Worm (Caenorhabditis elegans) whole organism, L3 larva: ENCODE measurements around the gene ZC204.12.

Source experiments
- R02D3.7 ChIP-seq: fragments of 150-350 bp; optimal IDR thresholded peaks from 2 replicates; lab custom pipeline; 2014; ENCODE audit warnings: missing biosample characterization, missing genetic modification characterization
- aly-2 ChIP-seq: fragments of 150-350 bp; optimal IDR thresholded peaks from 2 replicates; lab custom pipeline; 2014; ENCODE audit warnings: missing biosample characterization, missing genetic modification characterization
- ama-1 ChIP-seq: fragments of 150-350 bp; optimal IDR thresholded peaks from 2 replicates; lab custom pipeline; 2018
- ceh-16 ChIP-seq: sonication (generic microtip); optimal IDR thresholded peaks from 2 replicates; lab custom pipeline; 2017; ENCODE audit warnings: missing biosample characterization, missing genetic modification characterization
- daf-12 ChIP-seq: fragments of 150-350 bp; optimal IDR thresholded peaks from 2 replicates; lab custom pipeline; 2014; ENCODE audit warnings: missing biosample characterization, missing genetic modification reagents, missing genetic modification characterization
- egl-27 ChIP-seq: sonication (generic microtip); optimal IDR thresholded peaks from 4 replicates; lab custom pipeline; 2017; ENCODE audit warnings: missing biosample characterization, missing genetic modification reagents, missing genetic modification characterization
- egl-5 ChIP-seq: fragments of 150-350 bp; optimal IDR thresholded peaks from 2 replicates; lab custom pipeline; 2017; ENCODE audit warnings: missing biosample characterization, missing genetic modification reagents, missing genetic modification characterization, inconsistent platforms
- elt-1 ChIP-seq: fragments of 150-350 bp; optimal IDR thresholded peaks from 2 replicates; lab custom pipeline; 2014; ENCODE audit warnings: missing biosample characterization, missing genetic modification characterization
- elt-3 ChIP-seq, 3 experiments: fragments of 150-350 bp in 1 of 3; sonication (generic microtip) in 2 of 3; optimal IDR thresholded peaks; 2 replicates in 2 of 3; 4 replicates in 1 of 3; lab custom pipeline; 2014 to 2017; ENCODE audit warnings: missing biosample characterization in 3 of 3, missing genetic modification characterization in 3 of 3
- eor-1 ChIP-seq, 2 experiments: fragments of 150-350 bp; optimal IDR thresholded peaks; 2 replicates each; lab custom pipeline; 2014 to 2018; ENCODE audit warnings: missing biosample characterization in 2 of 2, missing genetic modification characterization in 2 of 2
- fkh-2 ChIP-seq: fragments of 150-350 bp; optimal IDR thresholded peaks from 2 replicates; lab custom pipeline; 2014; ENCODE audit warnings: missing biosample characterization, missing genetic modification reagents, missing genetic modification characterization
- fos-1 ChIP-seq: fragments of 150-350 bp; optimal IDR thresholded peaks from 2 replicates; lab custom pipeline; 2014; ENCODE audit warnings: missing biosample characterization, missing genetic modification characterization
- hmg-11 ChIP-seq: sonication (generic microtip); optimal IDR thresholded peaks from 2 replicates; lab custom pipeline; 2016; ENCODE audit warnings: missing genetic modification characterization, missing compliant biosample characterization
- jun-1 ChIP-seq: fragments of 150-350 bp; optimal IDR thresholded peaks from 2 replicates; lab custom pipeline; 2014; ENCODE audit warnings: missing biosample characterization, missing genetic modification reagents, missing genetic modification characterization
- lin-15B ChIP-seq: fragments of 150-350 bp; optimal IDR thresholded peaks from 2 replicates; lab custom pipeline; 2014; ENCODE audit warnings: missing biosample characterization, missing genetic modification characterization
- lsy-12 ChIP-seq: sonication (generic microtip); optimal IDR thresholded peaks from 2 replicates; lab custom pipeline; 2016; ENCODE audit warnings: mild to moderate bottlenecking, missing genetic modification characterization, missing compliant biosample characterization
- mdl-1 ChIP-seq: fragments of 150-350 bp; optimal IDR thresholded peaks from 2 replicates; lab custom pipeline; 2014; ENCODE audit warnings: missing biosample characterization, missing genetic modification characterization
- mml-1 ChIP-seq: fragments of 150-350 bp; sonication (generic microtip); optimal IDR thresholded peaks from 3 replicates; lab custom pipeline; 2014; ENCODE audit warnings: missing biosample characterization, missing genetic modification characterization
- nfya-1 ChIP-seq: sonication (generic microtip); optimal IDR thresholded peaks from 2 replicates; lab custom pipeline; 2017; ENCODE audit warnings: missing genetic modification characterization, mild to moderate bottlenecking, missing compliant biosample characterization, antibody characterized with exemption, moderate library complexity; ENCODE audit not compliant: insufficient read depth
- nhr-11 ChIP-seq: fragments of 150-350 bp; optimal IDR thresholded peaks from 2 replicates; lab custom pipeline; 2014; ENCODE audit warnings: missing biosample characterization, missing genetic modification characterization
- nhr-23 ChIP-seq: fragments of 150-350 bp; optimal IDR thresholded peaks from 2 replicates; lab custom pipeline; 2014; ENCODE audit warnings: missing biosample characterization, missing genetic modification reagents, missing genetic modification characterization
- nhr-25 ChIP-seq: sonication (generic microtip); optimal IDR thresholded peaks from 2 replicates; lab custom pipeline; 2017; ENCODE audit warnings: missing biosample characterization, missing genetic modification characterization
- nhr-28 ChIP-seq: fragments of 150-350 bp; optimal IDR thresholded peaks from 2 replicates; lab custom pipeline; 2014; ENCODE audit warnings: missing biosample characterization, missing genetic modification characterization
- nhr-43 ChIP-seq: sonication (generic microtip); optimal IDR thresholded peaks from 2 replicates; lab custom pipeline; 2016; ENCODE audit warnings: mild to moderate bottlenecking, missing genetic modification characterization, missing compliant biosample characterization; ENCODE audit not compliant: poor library complexity, severe bottlenecking
- nhr-67 ChIP-seq: fragments of 150-350 bp; optimal IDR thresholded peaks from 2 replicates; lab custom pipeline; 2014; ENCODE audit warnings: missing biosample characterization, missing genetic modification characterization
- nhr-77 ChIP-seq: fragments of 150-350 bp; optimal IDR thresholded peaks from 2 replicates; lab custom pipeline; 2014; ENCODE audit warnings: missing biosample characterization, missing genetic modification characterization
- sea-2 ChIP-seq: fragments of 150-350 bp; sonication (generic microtip); optimal IDR thresholded peaks from 4 replicates; lab custom pipeline; 2014; ENCODE audit warnings: missing biosample characterization, missing genetic modification reagents, missing genetic modification characterization
- skn-1 ChIP-seq: fragments of 150-350 bp; optimal IDR thresholded peaks from 2 replicates; lab custom pipeline; 2014; ENCODE audit warnings: missing biosample characterization, missing genetic modification characterization
- snpc-4 ChIP-seq: fragments of 150-350 bp; optimal IDR thresholded peaks from 2 replicates; lab custom pipeline; 2014; ENCODE audit warnings: missing biosample characterization, missing genetic modification characterization
- unc-39 ChIP-seq: sonication (generic microtip); optimal IDR thresholded peaks from 4 replicates; lab custom pipeline; 2017; ENCODE audit warnings: missing biosample characterization, missing genetic modification characterization
- unc-62 ChIP-seq: fragments of 150-350 bp; sonication (generic microtip); optimal IDR thresholded peaks from 4 replicates; lab custom pipeline; 2014; ENCODE audit warnings: missing biosample characterization, missing genetic modification reagents, missing genetic modification characterization
- ztf-4 ChIP-seq: fragments of 150-350 bp; optimal IDR thresholded peaks from 2 replicates; lab custom pipeline; 2014; ENCODE audit warnings: missing biosample characterization, missing genetic modification characterization

Gene ZC204.12

ce11 chrII:1692827-1693226 lies 35.7 kb upstream of the ZC204.12 start, which contains the start of gene fbxc-21:
fbxc-21 (minus strand) TSS chrII:1692927.
- TF ChIP-seq jun-1 (tag; lab: Kevin White, UChicago) (no peak), ama-1 (lab: Kevin White, UChicago) (no peak), nhr-28 (tag; lab: Kevin White, UChicago) (no peak), R02D3.7 (no peak), ceh-16 (tag; lab: Kevin White, UChicago) (no peak), lin-15B (tag; lab: Kevin White, UChicago) (no peak), eor-1 (tag; optimal IDR thresholded peaks at IDR 0.05; lab: Kevin White, UChicago) (no peak), nhr-23 (tag; lab: Kevin White, UChicago) (no peak), snpc-4 (tag; lab: Kevin White, UChicago) (no peak), unc-62 (GFP tag; lab: Kevin White, UChicago) (no peak), elt-1 (tag; lab: Kevin White, UChicago) (no peak), egl-27 (tag; lab: Kevin White, UChicago) (no peak), hmg-11 (no peak), egl-5 (tag; lab: Kevin White, UChicago) (no peak), mml-1 (tag; lab: Kevin White, UChicago) (no peak)
- TF ChIP-seq, all 47 proteins: peak for 0

ce11 chrII:1691011-1691410 lies 33.9 kb upstream of the ZC204.12 start, which contains the start of gene fbxc-22:
fbxc-22 (minus strand) TSS chrII:1691111.
- TF ChIP-seq snpc-4 (tag; lab: Kevin White, UChicago) = no peak
- no peak for TF ChIP-seq ztf-4
- no peak for TF ChIP-seq lsy-12 (tag; lab: Kevin White, UChicago)
- TF ChIP-seq nhr-11 (tag; lab: Kevin White, UChicago) = no peak
- no peak for TF ChIP-seq lin-15B (tag; lab: Kevin White, UChicago)
- TF ChIP-seq daf-12 = no peak
- TF ChIP-seq unc-39 (tag; lab: Kevin White, UChicago) = no peak
- no peak for TF ChIP-seq fkh-2
- no peak for TF ChIP-seq nhr-25 (tag; lab: Kevin White, UChicago)

DNA sequence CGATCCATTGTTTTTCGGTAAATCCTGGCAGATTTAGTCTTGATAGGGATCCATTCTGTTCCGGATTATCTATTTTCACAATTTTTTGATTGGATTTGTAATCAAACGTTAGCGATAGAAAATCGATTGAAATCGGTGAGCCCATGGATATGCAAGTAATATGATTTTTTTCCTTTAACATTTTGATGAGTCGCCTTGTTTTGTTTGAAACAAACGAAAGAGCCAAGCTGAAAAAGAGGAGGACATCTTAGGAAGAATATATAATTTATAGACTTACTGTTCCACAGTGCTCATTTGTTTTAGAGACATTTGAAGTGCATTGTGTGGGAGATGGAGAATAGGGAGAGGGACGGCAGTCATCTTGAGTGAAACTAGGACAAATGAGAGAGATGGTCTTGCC lies 31.7 kb upstream of the ZC204.12 start, which contains the start of the genes fbxb-18 and fbxb-19:
Gene fbxb-18 (minus strand): TSS at position 101 of the 400 bp plus-strand sequence.
Gene fbxb-19 (minus strand): TSS at position 369 of the 400 bp plus-strand sequence.
- TF ChIP-seq nhr-77 (no peak), nfya-1 (no peak), mdl-1 (no peak), nhr-28 (tag; lab: Kevin White, UChicago) (no peak)

DNA sequence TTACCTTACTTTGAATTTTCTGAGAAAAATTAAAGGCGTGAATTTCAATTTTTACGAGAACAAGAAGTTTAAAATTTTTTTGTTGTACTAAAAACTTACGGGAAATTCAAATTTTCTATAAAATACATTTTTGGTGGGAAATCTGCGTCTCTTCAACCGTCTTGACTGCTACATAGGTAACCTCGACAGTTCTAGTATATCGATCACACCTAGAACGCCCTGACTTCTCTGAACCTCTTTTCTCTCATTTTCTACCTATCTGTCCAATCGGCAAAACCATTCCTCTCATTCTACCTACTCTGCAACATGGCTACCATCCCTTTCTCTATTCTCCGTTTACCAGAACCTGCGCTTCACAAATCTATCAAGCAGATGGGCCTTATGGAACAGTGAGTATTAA lies 26.6 kb upstream of the ZC204.12 start, which contains the start of gene fbxb-25:
Gene fbxb-25 (plus strand): TSS at position 301 of the 400 bp plus-strand sequence.
- no peak for TF ChIP-seq nfya-1
- TF ChIP-seq skn-1 (tag; lab: Kevin White, UChicago) = no peak
- TF ChIP-seq, all 47 proteins: peak for 0

ce11 chrII:1682218-1682617 lies 25.1 kb upstream of the ZC204.12 start, which contains the start of gene fbxb-26:
fbxb-26 (plus strand) TSS chrII:1682518.
- TF ChIP-seq eor-1 (tag; optimal IDR thresholded peaks at IDR 0.05; lab: Kevin White, UChicago) (no peak), lin-15B (tag; lab: Kevin White, UChicago) (no peak), mdl-1 (no peak), nhr-67 (tag; lab: Kevin White, UChicago) (no peak), egl-27 (tag; lab: Kevin White, UChicago) (no peak), nhr-25 (tag; lab: Kevin White, UChicago) (no peak), nhr-28 (tag; lab: Kevin White, UChicago) (no peak), nhr-43 (no peak), ama-1 (lab: Kevin White, UChicago) (no peak), elt-1 (tag; lab: Kevin White, UChicago) (no peak), sea-2 (no peak), aly-2 (tag; lab: Kevin White, UChicago) (no peak), daf-12 (no peak), R02D3.7 (no peak), nhr-11 (tag; lab: Kevin White, UChicago) (no peak), elt-3 (tag; optimal IDR thresholded peaks at IDR 0.05; lab: Kevin White, UChicago) (no peak), nfya-1 (no peak), fos-1 (tag; lab: Kevin White, UChicago) (no peak), skn-1 (tag; lab: Kevin White, UChicago) (no peak), ceh-16 (tag; lab: Kevin White, UChicago) (no peak)
- TF ChIP-seq, all 47 proteins: peak for 0
